Fruit fly (Drosophila melanogaster) whole organism, wandering third instar larva: ENCODE measurements around the gene noc.
A peak's percentile ranks its signal among the peaks of the same experiment; 100 is the strongest.

Experiments used
- Abd-B ChIP-seq: fragments of >200 bp; optimal IDR thresholded peaks from 2 replicates; lab custom pipeline; 2017; ENCODE audit warnings: missing biosample characterization, missing genetic modification characterization
- CG32264 ChIP-seq: fragments of 200-800 bp; sonication (Bioruptor generic); optimal IDR thresholded peaks from 2 replicates; lab custom pipeline; 2016; ENCODE audit warnings: missing biosample characterization, missing genetic modification characterization
- CG9705 ChIP-seq: fragments of 200-800 bp; sonication (Bioruptor generic); optimal IDR thresholded peaks from 2 replicates; lab custom pipeline; 2018; ENCODE audit warnings: missing biosample characterization, mild to moderate bottlenecking, missing genetic modification characterization
- Dfd ChIP-seq: fragments of >200 bp; optimal IDR thresholded peaks from 2 replicates; lab custom pipeline; 2017; ENCODE audit warnings: missing biosample characterization, missing genetic modification characterization
- Dif ChIP-seq: fragments of 200-275, 200-300 bp; sonication (Bioruptor generic); optimal IDR thresholded peaks from 2 replicates; lab custom pipeline; 2018; ENCODE audit warnings: missing biosample characterization, missing genetic modification characterization; ENCODE audit not compliant: partially characterized antibody
- GATAd ChIP-seq: sonication (Bioruptor generic); optimal IDR thresholded peaks from 2 replicates; lab custom pipeline; 2016; ENCODE audit warnings: missing biosample characterization, missing genetic modification characterization
- HLH106 ChIP-seq: fragments of 200-800 bp; optimal IDR thresholded peaks from 3 replicates; lab custom pipeline; 2019; ENCODE audit warnings: missing biosample characterization, mild to moderate bottlenecking, missing genetic modification characterization, moderate library complexity
- Hnf4 ChIP-seq: fragments of 200-800 bp; sonication (Bioruptor generic); optimal IDR thresholded peaks from 2 replicates; lab custom pipeline; 2016; ENCODE audit warnings: missing biosample characterization, mild to moderate bottlenecking, missing genetic modification characterization
- Hr78 ChIP-seq: fragments of >200 bp; optimal IDR thresholded peaks from 2 replicates; lab custom pipeline; 2017; ENCODE audit warnings: missing biosample characterization, missing genetic modification characterization
- Jra ChIP-seq: sonication (Bioruptor generic); optimal IDR thresholded peaks from 2 replicates; lab custom pipeline; 2016; ENCODE audit warnings: missing biosample characterization, missing genetic modification characterization
- Myc ChIP-seq: fragments of >200 bp; optimal IDR thresholded peaks from 2 replicates; lab custom pipeline; 2017
- N ChIP-seq: fragments of >200 bp; optimal IDR thresholded peaks from 2 replicates; lab custom pipeline; 2018; ENCODE audit warnings: missing biosample characterization, missing external identifiers, missing genetic modification characterization
- OdsH ChIP-seq: fragments of 200-800 bp; sonication (Bioruptor generic); optimal IDR thresholded peaks from 2 replicates; lab custom pipeline; 2016; ENCODE audit warnings: missing biosample characterization, mild to moderate bottlenecking, missing genetic modification characterization
- Sp1 ChIP-seq: fragments of 200-800 bp; sonication (Bioruptor generic); optimal IDR thresholded peaks from 3 replicates; lab custom pipeline; 2019; ENCODE audit warnings: missing biosample characterization, mild to moderate bottlenecking, missing genetic modification characterization, moderate library complexity
- Vsx2 ChIP-seq: fragments of 200-300, 225-300 bp; sonication (Bioruptor generic); optimal IDR thresholded peaks from 2 replicates; lab custom pipeline; 2018; ENCODE audit warnings: missing biosample characterization, missing genetic modification characterization; ENCODE audit not compliant: partially characterized antibody
- brk ChIP-seq: fragments of 200-800 bp; sonication (Bioruptor generic); optimal IDR thresholded peaks from 2 replicates; lab custom pipeline; 2016; ENCODE audit warnings: missing biosample characterization, mild to moderate bottlenecking, missing genetic modification characterization
- dl ChIP-seq, 2 experiments: fragments of 175-275, 200-275 bp in 1 of 2; fragments of 200-275 bp in 1 of 2; sonication (Bioruptor generic); optimal IDR thresholded peaks; lab custom pipeline; 2018; ENCODE audit warnings: mild to moderate bottlenecking in 2 of 2, missing biosample characterization in 2 of 2, missing genetic modification characterization in 2 of 2, moderate library complexity in 2 of 2; ENCODE audit not compliant: partially characterized antibody in 2 of 2, insufficient read depth in 1 of 2
- dmrt93B ChIP-seq: fragments of 200-800 bp; sonication (Bioruptor generic); optimal IDR thresholded peaks from 2 replicates; lab custom pipeline; 2018; ENCODE audit warnings: missing biosample characterization, mild to moderate bottlenecking, missing genetic modification characterization
- ey ChIP-seq: fragments of 200-800 bp; sonication (Bioruptor generic); optimal IDR thresholded peaks from 2 replicates; lab custom pipeline; 2016; ENCODE audit warnings: missing biosample characterization, missing genetic modification characterization
- foxo ChIP-seq, 2 experiments: fragments of 200-800 bp; sonication (Bioruptor generic); optimal IDR thresholded peaks; 2 replicates in 1 of 2; 3 replicates in 1 of 2; lab custom pipeline; 2016 to 2017; ENCODE audit warnings: missing biosample characterization in 2 of 2, missing genetic modification characterization in 2 of 2
- fru ChIP-seq: fragments of 200-800 bp; sonication (Bioruptor generic); optimal IDR thresholded peaks from 3 replicates; lab custom pipeline; 2016; ENCODE audit warnings: missing biosample characterization, mild to moderate bottlenecking, missing genetic modification characterization
- h ChIP-seq: fragments of 200-800 bp; sonication (Bioruptor generic); optimal IDR thresholded peaks from 3 replicates; lab custom pipeline; 2016; ENCODE audit warnings: missing biosample characterization, mild to moderate bottlenecking, missing genetic modification characterization
- lola ChIP-seq: fragments of >200 bp; optimal IDR thresholded peaks from 2 replicates; lab custom pipeline; 2017; ENCODE audit warnings: missing biosample characterization, missing genetic modification characterization
- pan ChIP-seq: fragments of >200 bp; optimal IDR thresholded peaks from 2 replicates; lab custom pipeline; 2017
- psq ChIP-seq: fragments of 200-800 bp; sonication (Bioruptor generic); optimal IDR thresholded peaks from 3 replicates; lab custom pipeline; 2017; ENCODE audit warnings: missing biosample characterization, mild to moderate bottlenecking, missing genetic modification characterization, moderate library complexity
- rgr ChIP-seq: fragments of 200-800 bp; sonication (Bioruptor generic); optimal IDR thresholded peaks from 3 replicates; lab custom pipeline; 2016; ENCODE audit warnings: missing biosample characterization, mild to moderate bottlenecking, missing genetic modification characterization
- sage ChIP-seq: fragments of 200-800 bp; sonication (Bioruptor generic); optimal IDR thresholded peaks from 2 replicates; lab custom pipeline; 2016; ENCODE audit warnings: missing biosample characterization, mild to moderate bottlenecking, missing genetic modification characterization
- sv ChIP-seq: fragments of 200-800 bp; sonication (Bioruptor generic); optimal IDR thresholded peaks from 3 replicates; lab custom pipeline; 2016; ENCODE audit warnings: missing biosample characterization, missing genetic modification characterization
- tai ChIP-seq: sonication (Bioruptor generic); optimal IDR thresholded peaks from 2 replicates; lab custom pipeline; 2016; ENCODE audit warnings: missing biosample characterization, missing genetic modification characterization
- usp ChIP-seq: fragments of >200 bp; optimal IDR thresholded peaks from 2 replicates; lab custom pipeline; 2017; ENCODE audit warnings: missing biosample characterization, missing genetic modification characterization
- woc ChIP-seq: sonication (Bioruptor generic); optimal IDR thresholded peaks from 2 replicates; lab custom pipeline; 2016; ENCODE audit warnings: missing biosample characterization, mild to moderate bottlenecking, missing genetic modification characterization

The noc gene

dm6 chr2L:14495506-14495983 is 4.9 kb downstream of the noc start:
- TF ChIP-seq Sp1 (GFP tag; lab: Kevin White, UChicago) (no peak), dl (GFP tag; optimal IDR thresholded peaks at IDR 0.05; lab: Kevin White, UChicago; ENCODE audit: insufficient read depth in 1 of 2, partially characterized antibody in 2 of 2) (no peak), lola (no peak), Dif (GFP tag; lab: Kevin White, UChicago) (no peak), sage (GFP tag; lab: Kevin White, UChicago) (no peak), Dfd (GFP tag; lab: Kevin White, UChicago) (no peak), ey (GFP tag; lab: Kevin White, UChicago) (no peak), rgr (GFP tag; lab: Kevin White, UChicago) (no peak), CG9705 (no peak), HLH106 (tag; lab: Kevin White, UChicago) (no peak), CG32264 (GFP tag; lab: Kevin White, UChicago) (no peak), brk (GFP tag; lab: Kevin White, UChicago) (no peak), GATAd (GFP tag; lab: Kevin White, UChicago) (no peak), usp (GFP tag; lab: Kevin White, UChicago) (no peak), tai (GFP tag; lab: Kevin White, UChicago) (no peak)

dm6 chr2L:14496348-14496747 is 5.7 kb downstream of the noc start:
- no peak for TF ChIP-seq dl (GFP tag; optimal IDR thresholded peaks at IDR 0.05; lab: Kevin White, UChicago; ENCODE audit: insufficient read depth in 1 of 2, partially characterized antibody in 2 of 2)
- TF ChIP-seq dmrt93B (GFP tag; lab: Kevin White, UChicago), result no peak
- TF ChIP-seq Dif (GFP tag; lab: Kevin White, UChicago), result no peak
- TF ChIP-seq psq (GFP tag; lab: Kevin White, UChicago), result no peak
- TF ChIP-seq sage (GFP tag; lab: Kevin White, UChicago), result no peak
- TF ChIP-seq Jra (GFP tag; lab: Kevin White, UChicago), result no peak
- TF ChIP-seq Hnf4, result no peak
- TF ChIP-seq tai (GFP tag; lab: Kevin White, UChicago), result no peak
- peak; percentile 7 for TF ChIP-seq HLH106 (tag; lab: Kevin White, UChicago)
- no peak for TF ChIP-seq sv (GFP tag; lab: Kevin White, UChicago)
- no peak for TF ChIP-seq Myc (lab: Kevin White, UChicago)
- no peak for TF ChIP-seq Vsx2 (GFP tag; lab: Kevin White, UChicago)
- no peak for TF ChIP-seq Sp1 (GFP tag; lab: Kevin White, UChicago)
- TF ChIP-seq CG32264 (GFP tag; lab: Kevin White, UChicago), result no peak
- TF ChIP-seq fru (GFP tag; lab: Kevin White, UChicago), result no peak
- peak; percentile 14 for TF ChIP-seq h (GFP tag; lab: Kevin White, UChicago)
- no peak for TF ChIP-seq brk (GFP tag; lab: Kevin White, UChicago)
- no peak for TF ChIP-seq foxo (GFP tag; optimal IDR thresholded peaks at IDR 0.05; lab: Kevin White, UChicago)

dm6 chr2L:14496892-14497291 is 6.2 kb downstream of the noc start:
- TF ChIP-seq lola (no peak), Abd-B (GFP tag; lab: Kevin White, UChicago) (no peak), usp (GFP tag; lab: Kevin White, UChicago) (no peak), woc (GFP tag; lab: Kevin White, UChicago) (no peak), OdsH (GFP tag; lab: Kevin White, UChicago) (no peak), CG9705 (no peak), N (GFP tag; lab: Kevin White, UChicago) (no peak), ey (GFP tag; lab: Kevin White, UChicago) (no peak), Hnf4 (no peak), HLH106 (tag; lab: Kevin White, UChicago) (no peak), pan (lab: Kevin White, UChicago) (no peak), Hr78 (GFP tag; lab: Kevin White, UChicago) (no peak)

dm6 chr2L:14497459-14498258 is 7.0 kb downstream of the noc start:
- TF ChIP-seq h (GFP tag; lab: Kevin White, UChicago) (no peak), tai (GFP tag; lab: Kevin White, UChicago) (no peak), Hr78 (GFP tag; lab: Kevin White, UChicago) (no peak), Vsx2 (GFP tag; lab: Kevin White, UChicago) (no peak), brk (GFP tag; lab: Kevin White, UChicago) (no peak), CG9705 (no peak), Dif (GFP tag; lab: Kevin White, UChicago) (no peak)
